Fruit fly (Drosophila melanogaster) S2 (cell line): ENCODE measurements around the gene CG7094.

Experiments
- CG8478 ChIP-seq: fragments of >200 bp; optimal IDR thresholded peaks from 2 replicates; lab custom pipeline; 2018
- CTCF ChIP-seq, 2 experiments: fragments of >200 bp; optimal IDR thresholded peaks; 2 replicates each; lab custom pipeline; 2018

The CG7094 gene

dm6 chr2L:17560125-17561019, 4.8 kb upstream of the CG7094 start:
- TF ChIP-seq CTCF (optimal IDR thresholded peaks at IDR 0.05; lab: Kevin White, UChicago) (no peak), CG8478 (no peak)

- TF ChIP-seq CG8478 (no peak), CTCF (optimal IDR thresholded peaks at IDR 0.05; lab: Kevin White, UChicago) (no peak)
Measured at dm6 chr2L:17559275-17559674, 3.7 kb upstream of the CG7094 start.

dm6 chr2L:17558111-17558773, 2.7 kb upstream of the CG7094 start:
- TF ChIP-seq CG8478 = no peak
- TF ChIP-seq CTCF (optimal IDR thresholded peaks at IDR 0.05; lab: Kevin White, UChicago) = no peak

dm6 chr2L:17542661-17543278, 12.8 kb downstream of the CG7094 start:
- TF ChIP-seq CTCF (optimal IDR thresholded peaks at IDR 0.05; lab: Kevin White, UChicago) (no peak), CG8478 (no peak)

dm6 chr2L:17541106-17541505, 14.5 kb downstream of the CG7094 start:
- TF ChIP-seq CG8478 (no peak), CTCF (optimal IDR thresholded peaks at IDR 0.05; lab: Kevin White, UChicago) (no peak)

- TF ChIP-seq CTCF (optimal IDR thresholded peaks at IDR 0.05; lab: Kevin White, UChicago) (no peak), CG8478 (no peak)
Measured at dm6 chr2L:17533794-17534193, 21.8 kb downstream of the CG7094 start.

dm6 chr2L:17532134-17532533, 23.4 kb downstream of the CG7094 start, which contains the start of gene CG15145:
Gene CG15145, minus strand, starts transcription at chr2L:17532234.
- TF ChIP-seq CG8478 = no peak
- no peak for TF ChIP-seq CTCF (optimal IDR thresholded peaks at IDR 0.05; lab: Kevin White, UChicago)

- no peak for TF ChIP-seq CG8478
- no peak for TF ChIP-seq CTCF (optimal IDR thresholded peaks at IDR 0.05; lab: Kevin White, UChicago)
Measured at dm6 chr2L:17529022-17529421, 26.5 kb downstream of the CG7094 start, which contains the start of gene CG15144. Gene CG15144, minus strand, starts transcription at chr2L:17529122.

dm6 chr2L:17524449-17524848, 31.1 kb downstream of the CG7094 start, which contains the start of gene CG15143:
Gene CG15143, minus strand, starts transcription at chr2L:17524549.
- TF ChIP-seq CG8478 (no peak), CTCF (optimal IDR thresholded peaks at IDR 0.05; lab: Kevin White, UChicago) (no peak)

dm6 chr2L:17514090-17514715, 41.4 kb downstream of the CG7094 start:
- TF ChIP-seq CG8478 = no peak
- no peak for TF ChIP-seq CTCF (optimal IDR thresholded peaks at IDR 0.05; lab: Kevin White, UChicago)
